Worm (Caenorhabditis elegans): ENCODE results near the gene cash-1.
A peak's percentile ranks its signal among the peaks of the same experiment; 100 is the strongest.

Gene cash-1

ce11 chrV:10383950-10384349 is 21.9 kb downstream of the cash-1 start, which contains the start of gene spe-10:
spe-10 (plus strand) TSS chrV:10384250.
- TF ChIP-seq sptf-1 (tag; optimal IDR thresholded peaks at IDR 0.05): no peak
- no peak for TF ChIP-seq nhr-90 (tag; optimal IDR thresholded peaks at IDR 0.05; ENCODE audit: poor library complexity)
- no peak for TF ChIP-seq mab-9 (GFP tag; IDR thresholded peaks at IDR 0.05)
- no peak for TF ChIP-seq jun-1 (tag; optimal IDR thresholded peaks at IDR 0.05)
- TF ChIP-seq unc-86 (tag; optimal IDR thresholded peaks at IDR 0.05): no peak
- no peak for TF ChIP-seq rnt-1 (tag; optimal IDR thresholded peaks at IDR 0.05)
- no peak for TF ChIP-seq swsn-7 (tag; optimal IDR thresholded peaks at IDR 0.05)
- TF ChIP-seq nhr-28 (tag; optimal IDR thresholded peaks at IDR 0.05): no peak
- TF ChIP-seq ztf-4 (tag; optimal IDR thresholded peaks at IDR 0.05): no peak
- TF ChIP-seq fos-1 (tag; optimal IDR thresholded peaks at IDR 0.05): no peak
- no peak for TF ChIP-seq zag-1 (tag; optimal IDR thresholded peaks at IDR 0.05)
- no peak for TF ChIP-seq mep-1 (tag; optimal IDR thresholded peaks at IDR 0.05)
- TF ChIP-seq hlh-17 (GFP tag; optimal IDR thresholded peaks at IDR 0.05; ENCODE audit: borderline replicate concordance): no peak
- no peak for TF ChIP-seq skn-1 (tag; optimal IDR thresholded peaks at IDR 0.05)
- TF ChIP-seq lin-35 (GFP tag; optimal IDR thresholded peaks at IDR 0.05): no peak
- TF ChIP-seq mef-2 (tag; optimal IDR thresholded peaks at IDR 0.05): no peak
- TF ChIP-seq ceh-82 (tag; optimal IDR thresholded peaks at IDR 0.05): no peak
- no peak for TF ChIP-seq C34B4.2 (tag; optimal IDR thresholded peaks at IDR 0.05)
- TF ChIP-seq alr-1 (tag; optimal IDR thresholded peaks at IDR 0.05; ENCODE audit: borderline replicate concordance): no peak
- no peak for TF ChIP-seq elt-2 (tag; optimal IDR thresholded peaks at IDR 0.05)

DNA sequence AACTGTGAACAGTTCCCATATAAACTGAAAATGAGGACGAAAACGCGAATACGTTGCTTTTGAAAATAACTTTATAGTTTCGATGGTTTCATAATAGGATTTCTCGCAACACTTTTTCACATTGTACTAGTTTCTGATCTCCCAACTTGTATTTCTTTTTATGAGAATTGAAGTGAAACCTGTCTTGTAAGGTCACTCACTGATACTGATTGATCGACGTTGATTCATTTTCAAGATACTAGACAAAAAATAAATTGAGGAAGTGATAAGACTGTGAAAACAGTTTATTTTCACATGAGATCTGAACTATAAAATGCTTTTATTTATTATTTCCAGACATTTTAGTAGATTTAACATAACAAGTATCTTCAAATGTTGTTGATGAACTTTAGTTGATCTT is 25.4 kb downstream of the cash-1 start:
- TF ChIP-seq vab-15 (tag; optimal IDR thresholded peaks at IDR 0.05): no peak
- TF ChIP-seq elt-2 (tag; optimal IDR thresholded peaks at IDR 0.05): no peak
- no peak for TF ChIP-seq alr-1 (tag; optimal IDR thresholded peaks at IDR 0.05; ENCODE audit: borderline replicate concordance)
- TF ChIP-seq fkh-4 (tag; optimal IDR thresholded peaks at IDR 0.05; ENCODE audit: borderline replicate concordance): no peak
- TF ChIP-seq grh-1 (GFP tag; IDR thresholded peaks at IDR 0.05): peak; percentile 32; the same call in 1 of the 2 replicates
- TF ChIP-seq nhr-71 (tag; optimal IDR thresholded peaks at IDR 0.05): no peak
- TF ChIP-seq blmp-1 (tag; optimal IDR thresholded peaks at IDR 0.05): peak; percentile 29
- no peak for TF ChIP-seq sox-4 (tag; optimal IDR thresholded peaks at IDR 0.05)
- peak; percentile 35 for TF ChIP-seq nhr-20 (tag; optimal IDR thresholded peaks at IDR 0.05)
- no peak for TF ChIP-seq jun-1 (tag; optimal IDR thresholded peaks at IDR 0.05)
- TF ChIP-seq mef-2 (tag; optimal IDR thresholded peaks at IDR 0.05): no peak
- no peak for TF ChIP-seq skn-1 (tag; optimal IDR thresholded peaks at IDR 0.05)
- no peak for TF ChIP-seq mep-1 (tag; optimal IDR thresholded peaks at IDR 0.05)
- no peak for TF ChIP-seq nhr-19 (GFP tag; conservative IDR thresholded peaks at IDR 0.05)
- no peak for TF ChIP-seq egl-27 (tag; optimal IDR thresholded peaks at IDR 0.05)
- TF ChIP-seq lin-14 (GFP tag; optimal IDR thresholded peaks at IDR 0.05): peak; percentile 57
- peak in 1 of 2 experiments; percentile 5 for TF ChIP-seq lsy-2 (tag; optimal IDR thresholded peaks at IDR 0.05)
- no peak for TF ChIP-seq pax-3 (tag; optimal IDR thresholded peaks at IDR 0.05)
- TF ChIP-seq nhr-85 (tag): peak; percentile 86
- TF ChIP-seq elt-3 (tag; optimal IDR thresholded peaks at IDR 0.05): peak; percentile 47 to 85 (median 66)
- TF ChIP-seq ceh-90 (tag; optimal IDR thresholded peaks at IDR 0.05): no peak
- TF ChIP-seq hlh-17 (GFP tag; optimal IDR thresholded peaks at IDR 0.05; ENCODE audit: borderline replicate concordance): no peak

- TF ChIP-seq nhr-20 (tag; optimal IDR thresholded peaks at IDR 0.05) (no peak), nhr-85 (tag) (peak; percentile 61), lir-3 (tag; optimal IDR thresholded peaks at IDR 0.05; ENCODE audit: poor library complexity) (no peak), sptf-1 (tag; optimal IDR thresholded peaks at IDR 0.05) (no peak)
Observed at ce11 chrV:10388318-10388717, 26.3 kb downstream of the cash-1 start, which contains the start of gene AC3.5. AC3.5 (plus strand) TSS chrV:10388527.

DNA sequence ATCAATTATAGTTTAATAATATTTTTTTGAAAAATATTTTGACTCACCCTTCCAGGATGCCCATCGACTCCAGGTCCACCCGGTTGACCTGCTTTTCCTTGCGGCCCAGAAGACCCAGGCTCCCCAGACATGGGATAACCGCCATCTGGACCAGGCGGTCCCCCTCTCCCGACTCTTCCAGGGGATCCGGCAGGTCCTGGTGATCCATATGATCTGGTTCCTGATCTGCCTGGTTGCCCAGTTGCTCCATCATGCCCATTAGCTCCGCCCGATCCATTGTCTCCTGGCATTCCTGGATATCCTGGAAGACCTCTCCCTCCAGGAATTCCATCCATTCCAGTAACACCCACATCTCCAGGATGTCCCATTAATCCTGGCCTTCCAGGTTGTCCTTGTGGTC is 31.6 kb downstream of the cash-1 start:
- TF ChIP-seq lin-15B (tag; optimal IDR thresholded peaks at IDR 0.05) (no peak), ceh-63 (GFP tag; optimal IDR thresholded peaks at IDR 0.05) (peak; percentile 36)

All from whole organism, L1 larva.